Worm (Caenorhabditis elegans) whole organism, late embryonic: ENCODE results near the gene F54D8.10.

Experiments used
- C38D4.7 ChIP-seq: fragments of 200-800 bp; sonication (Bioruptor generic); optimal IDR thresholded peaks from 2 replicates; lab custom pipeline; 2018; ENCODE audit warnings: mild to moderate bottlenecking, missing genetic modification characterization, moderate library complexity, missing compliant biosample characterization
- F13H6.1 ChIP-seq: sonication (generic microtip); optimal IDR thresholded peaks from 2 replicates; lab custom pipeline; 2016; ENCODE audit warnings: missing genetic modification characterization, missing compliant biosample characterization
- K02D7.2 ChIP-seq: sonication (generic microtip); optimal IDR thresholded peaks from 2 replicates; lab custom pipeline; 2017; ENCODE audit warnings: mild to moderate bottlenecking, missing genetic modification characterization, missing compliant biosample characterization
- K09A11.1 ChIP-seq: sonication (generic microtip); optimal IDR thresholded peaks from 2 replicates; lab custom pipeline; 2017; ENCODE audit warnings: antibody characterized with exemption, mild to moderate bottlenecking, missing genetic modification characterization, missing compliant biosample characterization; ENCODE audit not compliant: insufficient read depth
- T23F11.4 ChIP-seq: fragments of 200-800 bp; sonication (Bioruptor generic); optimal IDR thresholded peaks from 2 replicates; lab custom pipeline; 2018; ENCODE audit warnings: mild to moderate bottlenecking, missing genetic modification characterization, missing compliant biosample characterization
- Y22D7AL.16 ChIP-seq: sonication (generic microtip); optimal IDR thresholded peaks from 2 replicates; lab custom pipeline; 2016; ENCODE audit warnings: missing genetic modification characterization, missing compliant biosample characterization
- ama-1 ChIP-seq: fragments of 150-350 bp; optimal IDR thresholded peaks from 2 replicates; lab custom pipeline; 2014
- ceh-14 ChIP-seq: sonication (generic microtip); optimal IDR thresholded peaks from 2 replicates; lab custom pipeline; 2016; ENCODE audit warnings: missing genotype, missing genetic modification characterization, missing compliant biosample characterization
- ceh-18 ChIP-seq: sonication (generic microtip); optimal IDR thresholded peaks from 2 replicates; lab custom pipeline; 2016; ENCODE audit warnings: missing genetic modification characterization, missing compliant biosample characterization
- ceh-19 ChIP-seq: fragments of 200-800 bp; sonication (Bioruptor generic); optimal IDR thresholded peaks from 2 replicates; lab custom pipeline; 2018; ENCODE audit warnings: mild to moderate bottlenecking, missing genetic modification characterization, missing compliant biosample characterization
- ceh-2 ChIP-seq: sonication (generic microtip); optimal IDR thresholded peaks from 2 replicates; lab custom pipeline; 2016; ENCODE audit warnings: missing genotype, missing genetic modification characterization, missing compliant biosample characterization
- ceh-22 ChIP-seq: sonication (generic microtip); optimal IDR thresholded peaks from 2 replicates; lab custom pipeline; 2017; ENCODE audit warnings: missing biosample characterization, missing genetic modification characterization
- ceh-24 ChIP-seq: sonication (generic microtip); optimal IDR thresholded peaks from 2 replicates; lab custom pipeline; 2016; ENCODE audit warnings: mild to moderate bottlenecking, missing genetic modification characterization, missing compliant biosample characterization
- ceh-30 ChIP-seq: fragments of 150-350 bp; optimal IDR thresholded peaks from 2 replicates; lab custom pipeline; 2014; ENCODE audit warnings: missing biosample characterization, missing genetic modification characterization
- ceh-31 ChIP-seq: sonication (generic microtip); optimal IDR thresholded peaks from 2 replicates; lab custom pipeline; 2016; ENCODE audit warnings: missing genetic modification characterization, missing compliant biosample characterization
- ceh-34 ChIP-seq: sonication (generic microtip); optimal IDR thresholded peaks from 2 replicates; lab custom pipeline; 2016; ENCODE audit warnings: mild to moderate bottlenecking, missing genetic modification characterization, missing compliant biosample characterization
- ceh-45 ChIP-seq: fragments of 200-800 bp; sonication (Bioruptor generic); IDR thresholded peaks from 2 replicates; pipeline ENCODE4 v1.3.6; 2022; ENCODE audit warnings: missing genetic modification reagents, missing genetic modification characterization, missing compliant biosample characterization
- ceh-48 ChIP-seq: sonication (generic microtip); optimal IDR thresholded peaks from 2 replicates; lab custom pipeline; 2016; ENCODE audit warnings: missing genetic modification characterization, inconsistent platforms, missing compliant biosample characterization
- gmeb-2 ChIP-seq: sonication (generic microtip); optimal IDR thresholded peaks from 2 replicates; lab custom pipeline; 2016; ENCODE audit warnings: missing genetic modification characterization, inconsistent platforms, missing compliant biosample characterization
- hlh-30 ChIP-seq: sonication (generic microtip); optimal IDR thresholded peaks from 2 replicates; lab custom pipeline; 2017; ENCODE audit warnings: antibody characterized with exemption, missing genetic modification characterization, missing compliant biosample characterization; ENCODE audit not compliant: insufficient read depth
- hlh-6 ChIP-seq: sonication (generic microtip); optimal IDR thresholded peaks from 2 replicates; lab custom pipeline; 2016; ENCODE audit warnings: missing genotype, missing genetic modification characterization, missing compliant biosample characterization
- lim-6 ChIP-seq: sonication (generic microtip); optimal IDR thresholded peaks from 2 replicates; lab custom pipeline; 2016; ENCODE audit warnings: missing genetic modification characterization, missing compliant biosample characterization
- madf-2 ChIP-seq: sonication (generic microtip); optimal IDR thresholded peaks from 2 replicates; lab custom pipeline; 2017; ENCODE audit warnings: missing genetic modification characterization, missing compliant biosample characterization
- mec-3 ChIP-seq: sonication (generic microtip); optimal IDR thresholded peaks from 2 replicates; lab custom pipeline; 2016; ENCODE audit warnings: borderline replicate concordance, missing genetic modification characterization, missing compliant biosample characterization
- nfya-1 ChIP-seq: sonication (generic microtip); optimal IDR thresholded peaks from 2 replicates; lab custom pipeline; 2017; ENCODE audit warnings: missing genetic modification characterization, mild to moderate bottlenecking, missing compliant biosample characterization, antibody characterized with exemption, moderate library complexity
- nhr-11 ChIP-seq: fragments of 150-350 bp; optimal IDR thresholded peaks from 2 replicates; lab custom pipeline; 2014; ENCODE audit warnings: missing biosample characterization, missing genetic modification characterization
- npax-4 ChIP-seq: sonication (generic microtip); optimal IDR thresholded peaks from 2 replicates; lab custom pipeline; 2016; ENCODE audit warnings: missing genetic modification characterization, missing compliant biosample characterization
- odd-2 ChIP-seq: sonication (generic microtip); optimal IDR thresholded peaks from 2 replicates; lab custom pipeline; 2017; ENCODE audit warnings: antibody characterized with exemption, mild to moderate bottlenecking, missing genetic modification characterization, missing compliant biosample characterization
- pat-9 ChIP-seq: fragments of 200-800 bp; sonication (Bioruptor generic); optimal IDR thresholded peaks from 2 replicates; lab custom pipeline; 2018; ENCODE audit warnings: mild to moderate bottlenecking, missing genetic modification characterization, moderate library complexity, missing compliant biosample characterization
- pax-1 ChIP-seq: fragments of 150-350 bp; optimal IDR thresholded peaks from 2 replicates; lab custom pipeline; 2014; ENCODE audit warnings: missing biosample characterization, missing genetic modification characterization
- pha-2 ChIP-seq: sonication (generic microtip); optimal IDR thresholded peaks from 2 replicates; lab custom pipeline; 2017; ENCODE audit warnings: mild to moderate bottlenecking, missing genetic modification characterization, missing compliant biosample characterization
- pqm-1 ChIP-seq: sonication (generic microtip); optimal IDR thresholded peaks from 2 replicates; lab custom pipeline; 2016; ENCODE audit warnings: missing genetic modification characterization, missing compliant biosample characterization
- pros-1 ChIP-seq: fragments of 150-350 bp; optimal IDR thresholded peaks from 2 replicates; lab custom pipeline; 2014; ENCODE audit warnings: missing biosample characterization, missing genetic modification reagents, missing genetic modification characterization
- rnt-1 ChIP-seq: sonication (generic microtip); optimal IDR thresholded peaks from 2 replicates; lab custom pipeline; 2016; ENCODE audit warnings: missing genetic modification characterization, missing compliant biosample characterization
- sox-2 ChIP-seq: fragments of 200-800 bp; sonication (Bioruptor generic); IDR thresholded peaks from 2 replicates; pipeline ENCODE4 v1.3.6; 2022; ENCODE audit warnings: missing genetic modification reagents, missing genetic modification characterization, missing compliant biosample characterization
- tbx-2 ChIP-seq: sonication (generic microtip); optimal IDR thresholded peaks from 2 replicates; lab custom pipeline; 2016; ENCODE audit warnings: missing genetic modification characterization, missing compliant biosample characterization
- tbx-7 ChIP-seq: sonication (generic microtip); optimal IDR thresholded peaks from 2 replicates; lab custom pipeline; 2016; ENCODE audit warnings: missing genotype, missing genetic modification characterization, missing compliant biosample characterization
- unc-3 ChIP-seq, 2 experiments: fragments of 200-800 bp in 1 of 2; sonication (Bioruptor generic) in 1 of 2; sonication (generic microtip) in 1 of 2; conservative IDR thresholded peaks in 1 of 2; optimal IDR thresholded peaks in 1 of 2; 2 replicates each; pipeline versions ENCODE4 v1.3.6 to Lab custom; 2016 to 2022; ENCODE audit warnings: missing compliant biosample characterization in 2 of 2, missing genetic modification characterization in 2 of 2, missing genetic modification reagents in 1 of 2
- unc-42 ChIP-seq: sonication (generic microtip); optimal IDR thresholded peaks from 2 replicates; lab custom pipeline; 2016; ENCODE audit warnings: missing genotype, missing genetic modification characterization, missing compliant biosample characterization
- unc-55 ChIP-seq: sonication (generic microtip); optimal IDR thresholded peaks from 2 replicates; lab custom pipeline; 2017; ENCODE audit warnings: missing biosample characterization, missing genetic modification reagents, missing genetic modification characterization
- unc-86 ChIP-seq: sonication (generic microtip); optimal IDR thresholded peaks from 2 replicates; lab custom pipeline; 2016; ENCODE audit warnings: missing genetic modification characterization, missing compliant biosample characterization
- zip-5 ChIP-seq: sonication (generic microtip); optimal IDR thresholded peaks from 2 replicates; lab custom pipeline; 2016; ENCODE audit warnings: missing genetic modification characterization, missing compliant biosample characterization
- ztf-16 ChIP-seq: sonication (generic microtip); optimal IDR thresholded peaks from 2 replicates; lab custom pipeline; 2017; ENCODE audit warnings: missing genetic modification characterization, missing compliant biosample characterization

F54D8.10 gene

ce11 chrIII:5092345-5092744, 2.3 kb upstream of the F54D8.10 start:
- no peak for TF ChIP-seq hlh-30
- no peak for TF ChIP-seq ceh-48
- TF ChIP-seq pros-1 (tag; lab: Kevin White, UChicago), result no peak
- TF ChIP-seq ama-1 (lab: Kevin White, UChicago), result no peak
- TF ChIP-seq ceh-2 (tag; lab: Kevin White, UChicago), result no peak
- TF ChIP-seq unc-86 (tag; lab: Kevin White, UChicago), result no peak
- TF ChIP-seq Y22D7AL.16 (tag; lab: Kevin White, UChicago), result no peak
- TF ChIP-seq ceh-19 (GFP tag; lab: Kevin White, UChicago), result no peak
- TF ChIP-seq unc-42 (tag; lab: Kevin White, UChicago), result no peak
- TF ChIP-seq rnt-1 (tag; lab: Kevin White, UChicago), result no peak
- TF ChIP-seq nhr-11, result no peak
- TF ChIP-seq ceh-34, result no peak
- TF ChIP-seq npax-4 (tag; lab: Kevin White, UChicago), result no peak
- TF ChIP-seq K02D7.2 (tag; lab: Kevin White, UChicago), result no peak
- no peak for TF ChIP-seq tbx-2 (tag; lab: Kevin White, UChicago)
- no peak for TF ChIP-seq lim-6 (tag; lab: Kevin White, UChicago)
- TF ChIP-seq zip-5 (tag; lab: Kevin White, UChicago), result no peak
- no peak for TF ChIP-seq T23F11.4 (GFP tag; lab: Kevin White, UChicago)

DNA sequence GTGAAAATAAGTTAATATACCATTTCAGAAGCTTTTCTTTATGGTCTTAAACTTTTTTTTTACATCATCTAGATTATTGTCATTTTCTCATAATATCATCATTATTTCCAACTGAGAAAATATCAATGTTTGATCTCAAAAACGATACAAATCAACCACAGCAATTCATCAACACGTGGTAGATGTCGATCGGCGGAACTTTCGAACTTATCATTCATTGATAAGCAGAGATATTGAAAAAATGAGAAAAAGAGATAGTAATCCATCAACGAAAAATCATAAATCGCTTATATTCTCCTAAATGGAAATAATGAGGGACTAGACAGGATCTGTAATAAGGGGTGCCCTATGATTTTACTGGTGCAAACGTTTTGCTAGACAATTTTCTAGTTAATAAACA, 2.1 kb downstream of the F54D8.10 start:
- TF ChIP-seq unc-3 (GFP tag; conservative IDR thresholded peaks at IDR 0.05; lab: Robert Waterston, UW) (no peak), unc-3 (tag; optimal IDR thresholded peaks at IDR 0.05; lab: Kevin White, UChicago) (no peak), ceh-19 (GFP tag; lab: Kevin White, UChicago) (no peak), unc-42 (tag; lab: Kevin White, UChicago) (no peak), odd-2 (tag; lab: Kevin White, UChicago) (no peak), unc-55 (GFP tag; lab: Kevin White, UChicago) (no peak), gmeb-2 (no peak), ceh-14 (tag; lab: Kevin White, UChicago) (no peak), mec-3 (tag; lab: Kevin White, UChicago) (no peak), madf-2 (tag; lab: Kevin White, UChicago) (no peak), hlh-6 (tag; lab: Kevin White, UChicago) (no peak), ceh-31 (tag; lab: Kevin White, UChicago) (no peak), ceh-48 (no peak), nhr-11 (no peak), unc-86 (tag; lab: Kevin White, UChicago) (no peak), hlh-30 (no peak), F13H6.1 (no peak)

ce11 chrIII:5098740-5099276, 4.2 kb downstream of the F54D8.10 start:
- TF ChIP-seq hlh-30, result no peak
- no peak for TF ChIP-seq pqm-1 (tag; lab: Kevin White, UChicago)
- TF ChIP-seq pat-9 (tag; lab: Kevin White, UChicago), result no peak
- TF ChIP-seq nfya-1 (tag; lab: Kevin White, UChicago), result no peak
- no peak for TF ChIP-seq pha-2
- TF ChIP-seq ceh-45 (GFP tag; lab: Robert Waterston, UW), result no peak
- no peak for TF ChIP-seq K09A11.1 (tag; lab: Kevin White, UChicago)
- no peak for TF ChIP-seq pax-1 (tag; lab: Kevin White, UChicago)
- TF ChIP-seq, all 69 proteins: peak for 0

DNA sequence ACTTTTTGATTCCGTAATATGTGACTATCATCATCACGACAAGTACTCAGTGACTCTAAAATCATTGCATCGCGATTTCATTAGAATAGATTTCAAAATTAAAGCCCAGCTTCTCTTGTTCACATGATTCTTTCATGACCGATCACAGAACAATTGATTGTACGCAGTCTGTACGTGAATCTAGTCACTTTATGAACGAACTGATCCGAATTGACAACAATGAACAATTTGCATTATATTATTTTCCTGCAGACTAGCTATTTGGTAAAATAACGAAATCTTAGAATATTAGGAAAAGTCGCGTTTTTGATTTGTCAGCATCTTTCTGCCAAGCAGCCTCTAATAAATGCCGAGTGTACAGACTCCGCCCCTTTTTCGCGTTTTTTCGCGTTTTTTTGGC, 4.9 kb downstream of the F54D8.10 start:
- TF ChIP-seq tbx-7 (no peak), ceh-30 (tag; lab: Kevin White, UChicago) (no peak), ceh-2 (tag; lab: Kevin White, UChicago) (no peak), pat-9 (tag; lab: Kevin White, UChicago) (no peak), ceh-24 (tag; lab: Kevin White, UChicago) (no peak), K09A11.1 (tag; lab: Kevin White, UChicago) (no peak), ceh-19 (GFP tag; lab: Kevin White, UChicago) (no peak), ceh-18 (tag; lab: Kevin White, UChicago) (no peak), gmeb-2 (no peak), ztf-16 (tag; lab: Kevin White, UChicago) (no peak), pax-1 (tag; lab: Kevin White, UChicago) (no peak), sox-2 (GFP tag; lab: Robert Waterston, UW) (no peak), lim-6 (tag; lab: Kevin White, UChicago) (no peak), ceh-34 (no peak), unc-86 (tag; lab: Kevin White, UChicago) (no peak), ceh-22 (tag; lab: Kevin White, UChicago) (no peak), C38D4.7 (GFP tag; lab: Kevin White, UChicago) (no peak)
- TF ChIP-seq, all 69 proteins: peak for 0
